Worm (Caenorhabditis elegans): ENCODE measurements around the gene K09C6.10.

K09C6.10 gene

ce11 chrV:858841-859456 lies 19.7 kb downstream of the K09C6.10 start:
- TF ChIP-seq C17E4.6 (GFP tag; IDR thresholded peaks at IDR 0.05), result no peak
- peak; percentile 64; the same call in 1 of the 2 replicates for TF ChIP-seq sea-2 (GFP tag; IDR thresholded peaks at IDR 0.05)
- 0 out of 2 replicates have a peak, but pooled peaks have one; percentile 51 for TF ChIP-seq Y53G8AR.9 (GFP tag; conservative IDR thresholded peaks at IDR 0.05)
- TF ChIP-seq Y56A3A.18 (GFP tag; IDR thresholded peaks at IDR 0.05), result peak; percentile 84
- peak; percentile 86 for TF ChIP-seq snpc-3.4 (tag; optimal IDR thresholded peaks at IDR 0.05)
- TF ChIP-seq gei-17 (GFP tag; optimal IDR thresholded peaks at IDR 0.05), result no peak
- TF ChIP-seq hmg-20 (GFP tag; IDR thresholded peaks at IDR 0.05), result 0 out of 2 replicates have a peak, but pooled peaks have one; percentile 67
- TF ChIP-seq madf-8 (GFP tag; conservative IDR thresholded peaks at IDR 0.05), result peak; percentile 54
- peak; percentile 55 for TF ChIP-seq B0261.1 (tag; optimal IDR thresholded peaks at IDR 0.05)
- TF ChIP-seq lin-26 (GFP tag; IDR thresholded peaks at IDR 0.05), result peak; percentile 83
- TF ChIP-seq dpl-1 (GFP tag; optimal IDR thresholded peaks at IDR 0.05), result no peak
- peak; percentile 38; the same call in 1 of the 2 replicates for TF ChIP-seq ekl-4 (GFP tag; IDR thresholded peaks at IDR 0.05)
- TF ChIP-seq attf-3 (GFP tag; conservative IDR thresholded peaks at IDR 0.05), result no peak
- TF ChIP-seq K12H6.12 (tag; optimal IDR thresholded peaks at IDR 0.05), result no peak
- TF ChIP-seq ztf-6 (GFP tag; IDR thresholded peaks at IDR 0.05), result 0 out of 2 replicates have a peak, but pooled peaks have one; percentile 51
- TF ChIP-seq B0019.2 (GFP tag; conservative IDR thresholded peaks at IDR 0.05), result no peak
- peak; percentile 85 for TF ChIP-seq him-1 (tag; optimal IDR thresholded peaks at IDR 0.05)
- peak; percentile 98 for TF ChIP-seq hmg-1.2 (GFP tag; IDR thresholded peaks at IDR 0.05)
- TF ChIP-seq rpc-1 (optimal IDR thresholded peaks at IDR 0.05), result peak; percentile 54
- peak; percentile 74 for TF ChIP-seq rpc-1 (tag; optimal IDR thresholded peaks at IDR 0.05)
- TF ChIP-seq snpc-1.1 (tag; optimal IDR thresholded peaks at IDR 0.05; ENCODE audit: insufficient read depth), result peak; percentile 90
- peak; percentile 32 for TF ChIP-seq xnd-1 (tag; optimal IDR thresholded peaks at IDR 0.05)
- no peak for TF ChIP-seq attf-5 (GFP tag; optimal IDR thresholded peaks at IDR 0.05)
- TF ChIP-seq egl-18 (GFP tag; IDR thresholded peaks at IDR 0.05), result 0 out of 2 replicates have a peak, but pooled peaks have one; percentile 43
- peak; percentile 81 for TF ChIP-seq madf-6 (GFP tag; IDR thresholded peaks at IDR 0.05)
- peak; percentile 60 for TF ChIP-seq dox-1 (GFP tag; IDR thresholded peaks at IDR 0.05)
- TF ChIP-seq rcor-1 (GFP tag; IDR thresholded peaks at IDR 0.05), result peak; percentile 71
- 0 out of 2 replicates have a peak, but pooled peaks have one; percentile 31 for TF ChIP-seq attf-6 (GFP tag; IDR thresholded peaks at IDR 0.05)
- TF ChIP-seq nhr-90 (tag; optimal IDR thresholded peaks at IDR 0.05), result no peak
- peak; percentile 7 for TF ChIP-seq lsl-1 (GFP tag; optimal IDR thresholded peaks at IDR 0.05)
- peak; percentile 66; the same call in 1 of the 2 replicates for TF ChIP-seq hsf-1 (GFP tag; IDR thresholded peaks at IDR 0.05)
- TF ChIP-seq ceh-100 (GFP tag; IDR thresholded peaks at IDR 0.05), result peak; percentile 46; the same call in 1 of the 2 replicates
- no peak for TF ChIP-seq cebp-2 (GFP tag; IDR thresholded peaks at IDR 0.05)
- TF ChIP-seq F33H1.4 (GFP tag; IDR thresholded peaks at IDR 0.05), result 0 out of 2 replicates have a peak, but pooled peaks have one; percentile 17
- peak; percentile 11 for TF ChIP-seq ztf-18 (tag; optimal IDR thresholded peaks at IDR 0.05)
- no peak for TF ChIP-seq F10E7.11 (tag; optimal IDR thresholded peaks at IDR 0.05)
- TF ChIP-seq let-607 (tag; optimal IDR thresholded peaks at IDR 0.05), result no peak
- TF ChIP-seq mxl-1 (tag; optimal IDR thresholded peaks at IDR 0.05), result peak; percentile 32
- TF ChIP-seq bed-1 (GFP tag; IDR thresholded peaks at IDR 0.05), result no peak
- no peak for TF ChIP-seq F22D6.2 (tag; optimal IDR thresholded peaks at IDR 0.05)
- 0 out of 2 replicates have a peak, but pooled peaks have one; percentile 36 for TF ChIP-seq egl-44 (GFP tag; IDR thresholded peaks at IDR 0.05)
- peak; percentile 88 for TF ChIP-seq snpc-4 (GFP tag; optimal IDR thresholded peaks at IDR 0.05)
- peak; percentile 89 to 99 (median 93) for TF ChIP-seq snpc-4 (tag; optimal IDR thresholded peaks at IDR 0.05)
- no peak for TF ChIP-seq lag-1 (GFP tag; IDR thresholded peaks at IDR 0.05)
- peak; percentile 69 for TF ChIP-seq mcd-1 (GFP tag; IDR thresholded peaks at IDR 0.05)
- TF ChIP-seq tbp1 (GFP tag; optimal IDR thresholded peaks at IDR 0.05), result peak; percentile 79
- TF ChIP-seq D2030.7 (GFP tag; IDR thresholded peaks at IDR 0.05), result peak; percentile 56; the same call in 1 of the 2 replicates
